Worm (Caenorhabditis elegans) whole organism, mixed stage, embryonic: ENCODE results near the gene H14N18.2.
"Not testable (repeated sequence)": the region's sequence is repeated elsewhere in the genome, so short reads cannot be mapped to it uniquely, and the experiment has no call there.

Source experiments
- M03D4.4 ChIP-seq: sonication (generic microtip); optimal IDR thresholded peaks from 2 replicates; lab custom pipeline; 2017; ENCODE audit warnings: mild to moderate bottlenecking, missing genetic modification characterization, missing compliant biosample characterization
- bed-3 ChIP-seq: fragments of 200-800 bp; sonication (Bioruptor generic); optimal IDR thresholded peaks from 3 replicates; lab custom pipeline; 2018; ENCODE audit warnings: mild to moderate bottlenecking, missing genetic modification characterization, moderate library complexity, missing compliant biosample characterization
- blmp-1 ChIP-seq: fragments of 150-350 bp; optimal IDR thresholded peaks from 2 replicates; lab custom pipeline; 2014; ENCODE audit warnings: missing biosample characterization, missing genetic modification characterization
- ceh-39 ChIP-seq: fragments of 150-350 bp; optimal IDR thresholded peaks from 2 replicates; lab custom pipeline; 2014; ENCODE audit warnings: missing biosample characterization, missing genetic modification characterization
- ceh-43 ChIP-seq: fragments of 200-800 bp; sonication (Bioruptor generic); optimal IDR thresholded peaks from 2 replicates; lab custom pipeline; 2018; ENCODE audit warnings: mild to moderate bottlenecking, missing genetic modification characterization, moderate library complexity, missing compliant biosample characterization
- ceh-83 ChIP-seq: fragments of 200-800 bp; sonication (Bioruptor generic); optimal IDR thresholded peaks from 2 replicates; lab custom pipeline; 2018; ENCODE audit warnings: mild to moderate bottlenecking, missing genetic modification characterization, missing compliant biosample characterization
- ces-1 ChIP-seq: fragments of 150-350 bp; optimal IDR thresholded peaks from 2 replicates; lab custom pipeline; 2014; ENCODE audit warnings: missing biosample characterization, missing genetic modification reagents, missing genetic modification characterization
- elt-1 ChIP-seq: sonication (generic microtip); optimal IDR thresholded peaks from 2 replicates; lab custom pipeline; 2017; ENCODE audit warnings: missing genetic modification characterization, mild to moderate bottlenecking, missing compliant biosample characterization, antibody characterized with exemption, moderate library complexity, borderline replicate concordance; ENCODE audit not compliant: insufficient read depth
- elt-3 ChIP-seq: fragments of 150-350 bp; optimal IDR thresholded peaks from 2 replicates; lab custom pipeline; 2014; ENCODE audit warnings: missing biosample characterization, missing genetic modification characterization
- flh-1 ChIP-seq: fragments of 200-800 bp; sonication (Bioruptor generic); optimal IDR thresholded peaks from 2 replicates; lab custom pipeline; 2018; ENCODE audit warnings: mild to moderate bottlenecking, missing genetic modification characterization, moderate library complexity, missing compliant biosample characterization
- ham-2 ChIP-seq: fragments of 200-800 bp; sonication (Bioruptor generic); optimal IDR thresholded peaks from 2 replicates; lab custom pipeline; 2018; ENCODE audit warnings: mild to moderate bottlenecking, missing genetic modification characterization, missing compliant biosample characterization
- hlh-1 ChIP-seq: fragments of 150-350 bp; optimal IDR thresholded peaks from 2 replicates; lab custom pipeline; 2014; ENCODE audit warnings: missing biosample characterization, missing genetic modification reagents, missing genetic modification characterization
- lin-13 ChIP-seq: fragments of 150-350 bp; optimal IDR thresholded peaks from 2 replicates; lab custom pipeline; 2014; ENCODE audit warnings: missing biosample characterization, missing genetic modification characterization
- lin-32 ChIP-seq: fragments of 200-800 bp; sonication (Bioruptor generic); optimal IDR thresholded peaks from 2 replicates; lab custom pipeline; 2018; ENCODE audit warnings: mild to moderate bottlenecking, missing genetic modification characterization, missing compliant biosample characterization
- lsy-2 ChIP-seq: fragments of 150-350 bp; optimal IDR thresholded peaks from 2 replicates; lab custom pipeline; 2014; ENCODE audit warnings: missing biosample characterization, missing genetic modification characterization
- mep-1 ChIP-seq: fragments of 150-350 bp; optimal IDR thresholded peaks from 2 replicates; lab custom pipeline; 2017; ENCODE audit warnings: missing biosample characterization, missing genetic modification reagents, missing genetic modification characterization, inconsistent platforms
- nhr-12 ChIP-seq: fragments of 150-350 bp; optimal IDR thresholded peaks from 2 replicates; lab custom pipeline; 2014; ENCODE audit warnings: missing biosample characterization, missing genetic modification characterization
- nhr-2 ChIP-seq: fragments of 150-350 bp; optimal IDR thresholded peaks from 2 replicates; lab custom pipeline; 2014; ENCODE audit warnings: missing biosample characterization, missing genetic modification characterization
- nhr-237 ChIP-seq: fragments of 150-350 bp; optimal IDR thresholded peaks from 2 replicates; lab custom pipeline; 2014; ENCODE audit warnings: missing biosample characterization, missing genetic modification characterization
- nhr-28 ChIP-seq: fragments of 150-350 bp; optimal IDR thresholded peaks from 2 replicates; lab custom pipeline; 2014; ENCODE audit warnings: missing biosample characterization, missing genetic modification characterization
- sptf-1 ChIP-seq: sonication (generic microtip); optimal IDR thresholded peaks from 2 replicates; lab custom pipeline; 2017; ENCODE audit warnings: mild to moderate bottlenecking, missing genetic modification characterization, moderate library complexity, missing compliant biosample characterization
- unc-120 ChIP-seq: sonication (generic microtip); optimal IDR thresholded peaks from 2 replicates; lab custom pipeline; 2017; ENCODE audit warnings: missing genetic modification characterization, missing compliant biosample characterization; ENCODE audit not compliant: poor library complexity, severe bottlenecking
- unc-39 ChIP-seq: fragments of 150-350 bp; optimal IDR thresholded peaks from 2 replicates; lab custom pipeline; 2014; ENCODE audit warnings: missing biosample characterization, missing genetic modification characterization
- zip-8 ChIP-seq: fragments of 150-350 bp; optimal IDR thresholded peaks from 2 replicates; lab custom pipeline; 2014; ENCODE audit warnings: missing biosample characterization, missing genetic modification characterization
- ztf-11 ChIP-seq: fragments of 150-350 bp; optimal IDR thresholded peaks from 2 replicates; lab custom pipeline; 2014; ENCODE audit warnings: missing biosample characterization, missing genetic modification characterization

Gene H14N18.2

DNA sequence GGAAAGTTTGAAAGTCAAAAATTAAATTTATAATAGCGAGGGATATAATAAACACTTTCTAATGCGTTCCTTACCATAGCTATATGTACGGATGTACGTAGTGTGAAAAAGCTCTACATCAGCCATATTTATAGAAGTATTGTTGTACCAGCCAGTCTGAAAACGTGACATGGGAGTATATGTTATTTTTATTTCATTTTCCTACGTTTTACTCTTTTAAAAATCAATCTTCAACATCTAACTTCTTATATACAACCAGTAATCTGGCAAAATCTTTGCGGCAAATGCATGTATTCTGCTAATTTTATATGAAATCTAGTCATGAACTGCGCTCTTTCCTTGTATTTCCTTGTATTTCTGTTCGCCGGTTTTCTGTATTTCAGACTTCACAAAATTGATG is at the start of gene H14N18.2:
Gene H14N18.2 (plus strand): TSS at position 301 of the 400 bp plus-strand sequence.
- TF ChIP-seq blmp-1 (tag; lab: Kevin White, UChicago) (no peak), bed-3 (GFP tag; lab: Kevin White, UChicago) (no peak)

DNA sequence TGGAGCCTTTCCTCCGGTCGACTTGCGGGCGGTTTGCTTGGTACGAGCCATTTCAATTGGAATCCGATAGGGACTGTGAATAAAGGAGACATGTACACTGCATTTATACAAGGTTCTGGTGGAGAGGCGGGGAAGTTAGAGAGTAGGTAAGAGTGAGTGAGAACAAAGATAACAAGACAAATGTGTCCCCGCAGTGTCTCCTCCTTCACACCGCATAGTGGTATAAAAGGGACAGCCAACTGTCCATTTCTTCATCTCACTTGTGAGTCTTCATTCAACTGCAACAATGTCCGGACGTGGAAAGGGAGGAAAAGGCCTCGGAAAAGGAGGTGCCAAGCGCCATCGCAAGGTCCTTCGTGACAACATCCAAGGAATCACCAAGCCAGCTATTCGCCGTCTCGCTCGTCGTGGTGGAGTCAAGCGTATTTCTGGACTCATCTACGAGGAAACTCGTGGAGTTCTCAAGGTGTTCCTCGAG is 34.4 kb upstream of the H14N18.2 start, which contains the start of the genes his-17 and his-18:
Gene his-17 (minus strand): TSS at position 51 of the 478 bp plus-strand sequence.
Gene his-18 (plus strand): TSS at position 287 of the 478 bp plus-strand sequence.
- not testable (repeated sequence) for TF ChIP-seq M03D4.4; nhr-28 (tag; lab: Kevin White, UChicago); ces-1 (GFP tag; lab: Kevin White, UChicago)

DNA sequence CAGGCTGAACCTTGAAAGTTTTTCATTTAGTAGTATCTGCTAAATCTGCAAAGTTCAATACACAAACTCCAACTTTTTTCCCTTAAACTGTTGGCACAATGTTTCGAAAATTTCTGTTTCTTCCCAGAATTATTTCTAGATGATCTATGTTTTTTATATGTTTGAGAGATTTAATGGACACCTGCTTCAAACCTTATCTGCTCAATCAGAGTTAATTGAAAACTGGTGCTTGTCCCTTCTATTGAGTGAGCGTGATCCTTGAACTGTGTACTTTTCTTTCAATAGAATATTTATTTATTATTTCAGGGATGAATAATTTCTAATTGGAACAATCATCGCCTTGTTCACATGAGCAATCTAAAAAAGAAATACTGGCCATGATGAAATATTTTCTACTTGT is 33.7 kb upstream of the H14N18.2 start, which contains the start of gene frpr-13:
Gene frpr-13 (plus strand): TSS at position 301 of the 400 bp plus-strand sequence.
- TF ChIP-seq hlh-1 (tag; lab: Kevin White, UChicago) (no peak), nhr-12 (tag; lab: Kevin White, UChicago) (no peak), ztf-11 (tag; lab: Kevin White, UChicago) (no peak), ceh-43 (GFP tag; lab: Kevin White, UChicago) (no peak), nhr-237 (tag; lab: Kevin White, UChicago) (no peak), zip-8 (tag; lab: Kevin White, UChicago) (no peak)
- TF ChIP-seq, all 35 proteins: peak for 0

DNA sequence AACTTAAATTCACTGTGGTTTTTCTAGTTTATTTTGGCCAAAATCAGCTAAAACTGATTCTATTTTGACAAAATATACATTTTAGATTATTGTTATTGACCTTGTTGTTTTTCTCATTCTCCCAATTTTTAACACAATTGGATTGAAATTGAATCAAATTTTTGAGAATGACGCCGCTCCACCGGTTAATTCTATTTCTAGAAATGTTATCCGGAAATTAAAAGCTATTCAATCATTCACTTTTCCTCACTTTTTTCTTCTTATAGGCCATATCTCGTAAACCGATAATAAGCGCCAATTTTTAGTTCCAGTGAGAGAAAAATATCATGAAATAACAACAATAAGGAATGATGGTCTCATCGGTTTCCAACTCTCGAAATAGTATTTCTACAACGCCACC is 29.7 kb upstream of the H14N18.2 start, which contains the start of gene frpr-12:
Gene frpr-12 (plus strand): TSS at position 301 of the 400 bp plus-strand sequence.
- TF ChIP-seq M03D4.4 (no peak), ham-2 (GFP tag; lab: Kevin White, UChicago) (no peak)

DNA sequence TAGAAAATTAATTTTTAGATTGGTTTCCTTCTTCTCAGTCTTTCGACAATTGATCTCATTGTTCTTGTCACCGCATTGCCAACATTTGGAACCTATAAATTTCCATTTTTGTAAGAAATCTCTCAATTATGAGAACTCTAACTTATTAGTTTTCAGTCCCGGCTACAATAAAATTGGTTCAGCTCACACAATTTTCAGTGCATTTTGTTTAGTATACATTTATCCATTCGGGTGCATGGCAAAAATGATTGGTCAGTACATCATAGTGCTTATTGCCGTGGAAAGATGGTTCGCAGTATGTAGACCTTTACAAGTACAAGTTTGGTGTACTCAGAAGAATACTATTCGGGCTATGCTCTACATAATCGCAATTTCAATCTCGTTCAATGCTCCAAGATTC is 28.5 kb upstream of the H14N18.2 start:
- TF ChIP-seq nhr-12 (tag; lab: Kevin White, UChicago) = no peak
- no peak for TF ChIP-seq blmp-1 (tag; lab: Kevin White, UChicago)
- no peak for TF ChIP-seq bed-3 (GFP tag; lab: Kevin White, UChicago)
- TF ChIP-seq elt-3 (tag; lab: Kevin White, UChicago) = no peak
- TF ChIP-seq ces-1 (GFP tag; lab: Kevin White, UChicago) = no peak
- TF ChIP-seq flh-1 = no peak
- no peak for TF ChIP-seq lin-32 (GFP tag; lab: Kevin White, UChicago)
- TF ChIP-seq unc-39 (tag; lab: Kevin White, UChicago) = no peak
- no peak for TF ChIP-seq lsy-2 (tag; lab: Kevin White, UChicago)
- no peak for TF ChIP-seq ztf-11 (tag; lab: Kevin White, UChicago)
- TF ChIP-seq lin-13 (tag; lab: Kevin White, UChicago) = no peak

DNA sequence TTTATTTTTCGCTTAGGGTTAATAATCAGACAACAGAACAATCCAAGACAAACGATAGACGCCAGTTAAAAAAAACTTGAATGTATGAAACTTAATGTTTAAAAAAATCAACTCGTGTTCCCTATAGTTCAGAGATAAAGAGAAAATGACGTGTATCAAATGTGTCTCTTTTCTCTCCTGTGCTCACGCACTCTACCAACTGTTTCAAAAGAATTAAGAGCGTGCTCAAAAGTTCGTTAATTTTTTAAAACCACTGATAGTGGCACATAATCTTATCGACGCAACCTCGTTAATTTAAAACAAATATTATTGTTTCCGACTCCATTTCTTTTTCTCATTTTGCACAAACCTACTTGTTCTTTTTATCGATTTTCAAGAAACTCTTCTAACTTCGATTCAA is 26.8 kb upstream of the H14N18.2 start:
- no peak for TF ChIP-seq flh-1
- TF ChIP-seq ceh-83 (GFP tag; lab: Kevin White, UChicago) = no peak
- TF ChIP-seq nhr-12 (tag; lab: Kevin White, UChicago) = no peak
- no peak for TF ChIP-seq elt-3 (tag; lab: Kevin White, UChicago)
- TF ChIP-seq ceh-39 (tag; lab: Kevin White, UChicago) = no peak
- TF ChIP-seq lin-32 (GFP tag; lab: Kevin White, UChicago) = no peak
- TF ChIP-seq M03D4.4 = no peak
- TF ChIP-seq mep-1 (tag; lab: Kevin White, UChicago) = no peak
- no peak for TF ChIP-seq nhr-2 (tag; lab: Kevin White, UChicago)
- TF ChIP-seq lin-13 (tag; lab: Kevin White, UChicago) = no peak
- TF ChIP-seq elt-1 (tag; lab: Kevin White, UChicago) = no peak
- TF ChIP-seq ceh-43 (GFP tag; lab: Kevin White, UChicago) = no peak
- TF ChIP-seq ztf-11 (tag; lab: Kevin White, UChicago) = no peak
- TF ChIP-seq unc-120 (tag; lab: Kevin White, UChicago) = no peak
- no peak for TF ChIP-seq lsy-2 (tag; lab: Kevin White, UChicago)
- TF ChIP-seq sptf-1 (tag; lab: Kevin White, UChicago) = no peak

DNA sequence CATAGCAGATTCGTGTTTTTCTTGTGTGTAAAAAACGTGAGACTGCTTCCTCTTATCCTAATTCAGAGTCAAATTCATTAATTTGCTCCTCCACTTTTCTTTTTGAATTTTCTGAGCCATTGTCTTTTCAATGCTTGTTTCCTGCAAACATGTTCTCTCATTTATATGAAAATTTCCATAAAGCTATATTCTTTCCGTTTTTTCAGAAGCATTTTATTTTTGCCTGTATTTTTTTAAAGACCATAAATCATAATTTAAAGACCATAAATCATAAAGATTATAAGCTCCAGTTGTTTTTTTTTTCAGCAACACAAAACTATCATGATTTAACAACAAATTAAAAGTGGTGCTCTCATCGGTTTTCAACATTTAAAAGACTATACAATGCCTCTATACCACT is 25.5 kb upstream of the H14N18.2 start, which contains the start of gene frpr-11:
Gene frpr-11 (plus strand): TSS at position 301 of the 400 bp plus-strand sequence.
- TF ChIP-seq ham-2 (GFP tag; lab: Kevin White, UChicago) = no peak
- TF ChIP-seq elt-3 (tag; lab: Kevin White, UChicago) = no peak
